Fruit fly (Drosophila melanogaster): ENCODE measurements around the gene pll.

Gene pll

DNA sequence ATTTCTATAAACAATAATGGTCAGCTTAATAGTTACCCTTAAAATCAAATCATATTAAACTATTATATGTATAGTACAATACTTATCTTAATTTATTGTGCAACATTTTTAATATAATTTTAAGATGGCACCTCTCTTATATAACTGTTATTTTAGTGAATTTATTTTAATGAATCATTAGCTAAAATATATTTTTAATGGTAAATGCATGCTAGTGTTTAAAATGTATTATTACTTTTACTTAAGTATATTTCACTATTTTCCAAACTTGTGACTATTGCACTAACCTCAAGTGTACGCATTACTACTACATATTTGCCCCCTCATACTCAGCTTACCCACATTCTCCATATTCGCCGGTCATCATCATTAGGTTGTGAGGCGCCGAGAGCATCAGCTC lies 6.7 kb downstream of the pll start (continued):
- peak; percentile 69 for TF ChIP-seq HLH3B (GFP tag; IDR thresholded peaks at IDR 0.05)
- peak; percentile 31; the same call in 1 of the 2 replicates for TF ChIP-seq CG4730 (GFP tag; IDR thresholded peaks at IDR 0.05)
- peak; percentile 61 for TF ChIP-seq HmgZ (tag; optimal IDR thresholded peaks at IDR 0.05)
- TF ChIP-seq ewg (GFP tag; optimal IDR thresholded peaks at IDR 0.05), result peak; percentile 54
- TF ChIP-seq CG6254 (GFP tag; optimal IDR thresholded peaks at IDR 0.05), result peak; percentile 65
- peak; percentile 79 for TF ChIP-seq lab (GFP tag; optimal IDR thresholded peaks at IDR 0.05)
- peak; percentile 86 for TF ChIP-seq CG7556 (GFP tag; optimal IDR thresholded peaks at IDR 0.05)
- TF ChIP-seq CG14050 (GFP tag; IDR thresholded peaks at IDR 0.05), result no peak; the same call in 2 of the 3 replicates
- TF ChIP-seq CG10654 (GFP tag; optimal IDR thresholded peaks at IDR 0.05), result peak; percentile 33
- peak; percentile 67 for TF ChIP-seq az2 (GFP tag; optimal IDR thresholded peaks at IDR 0.05)
- peak; percentile 92 for TF ChIP-seq nmo (GFP tag; optimal IDR thresholded peaks at IDR 0.05)
- no peak for TF ChIP-seq tx (GFP tag; optimal IDR thresholded peaks at IDR 0.05)
- TF ChIP-seq CG17361 (GFP tag; IDR thresholded peaks at IDR 0.05), result peak; percentile 94
- peak; percentile 61 for TF ChIP-seq tin (GFP tag; optimal IDR thresholded peaks at IDR 0.05)
- peak; percentile 30 for TF ChIP-seq Jarid2 (GFP tag; optimal IDR thresholded peaks at IDR 0.05)
- TF ChIP-seq D (optimal IDR thresholded peaks at IDR 0.05), result no peak
- TF ChIP-seq D (GFP tag; optimal IDR thresholded peaks at IDR 0.05), result peak; percentile 72
- TF ChIP-seq CG12155 (GFP tag; optimal IDR thresholded peaks at IDR 0.05), result peak; percentile 46
- TF ChIP-seq PHDP (tag; optimal IDR thresholded peaks at IDR 0.05), result peak; percentile 92
- peak; percentile 92 for TF ChIP-seq dmrt99B (tag; optimal IDR thresholded peaks at IDR 0.05)
- peak; percentile 74 for TF ChIP-seq kah (GFP tag; optimal IDR thresholded peaks at IDR 0.05)
- TF ChIP-seq lmd (GFP tag; IDR thresholded peaks at IDR 0.05), result peak; percentile 69
- TF ChIP-seq BtbVII (GFP tag; optimal IDR thresholded peaks at IDR 0.05), result peak; percentile 69
- TF ChIP-seq Hr3 (GFP tag; optimal IDR thresholded peaks at IDR 0.05), result peak; percentile 68
- peak; percentile 91 for TF ChIP-seq dmrt11E (tag; optimal IDR thresholded peaks at IDR 0.05)
- TF ChIP-seq CG10209 (GFP tag; optimal IDR thresholded peaks at IDR 0.05), result peak; percentile 78
- no peak for TF ChIP-seq CG11398 (GFP tag; optimal IDR thresholded peaks at IDR 0.05)
- TF ChIP-seq CkIIα-i1 (GFP tag; IDR thresholded peaks at IDR 0.05), result no peak
- TF ChIP-seq luna (GFP tag; optimal IDR thresholded peaks at IDR 0.05), result no peak
- peak; percentile 7 for TF ChIP-seq CG6683 (GFP tag; optimal IDR thresholded peaks at IDR 0.05)
- peak; percentile 75 for TF ChIP-seq CG12104 (GFP tag; optimal IDR thresholded peaks at IDR 0.05)
- TF ChIP-seq ara (GFP tag; IDR thresholded peaks at IDR 0.05), result no peak
- no peak for TF ChIP-seq CG7987 (GFP tag; optimal IDR thresholded peaks at IDR 0.05)
- no peak for TF ChIP-seq CG31365 (tag; optimal IDR thresholded peaks at IDR 0.05)
- no peak for TF ChIP-seq tio (GFP tag; optimal IDR thresholded peaks at IDR 0.05)
- TF ChIP-seq hth (optimal IDR thresholded peaks at IDR 0.05), result no peak
- no peak for TF ChIP-seq fd64A (GFP tag; optimal IDR thresholded peaks at IDR 0.05)
- TF ChIP-seq Camta (GFP tag; optimal IDR thresholded peaks at IDR 0.05), result no peak
- peak; percentile 14; the same call in 1 of the 2 replicates for TF ChIP-seq Atf6 (GFP tag; IDR thresholded peaks at IDR 0.05)
- peak; percentile 82 for TF ChIP-seq CG18599 (GFP tag; optimal IDR thresholded peaks at IDR 0.05)
- TF ChIP-seq CG31441 (GFP tag; IDR thresholded peaks at IDR 0.05), result peak; percentile 96
- peak; percentile 87 for TF ChIP-seq CG9727 (GFP tag; optimal IDR thresholded peaks at IDR 0.05)
- TF ChIP-seq CG15601 (tag; optimal IDR thresholded peaks at IDR 0.05), result peak; percentile 88
- no peak for TF ChIP-seq sima (GFP tag; optimal IDR thresholded peaks at IDR 0.05)
- TF ChIP-seq CG15514 (GFP tag; optimal IDR thresholded peaks at IDR 0.05), result peak; percentile 47
- TF ChIP-seq fd3F (GFP tag; optimal IDR thresholded peaks at IDR 0.05), result peak; percentile 64
- peak; percentile 82 for TF ChIP-seq sens (GFP tag)
- no peak for TF ChIP-seq Dref (GFP tag; IDR thresholded peaks at IDR 0.05)
- peak; percentile 89 for TF ChIP-seq CG10979 (tag; optimal IDR thresholded peaks at IDR 0.05)
- TF ChIP-seq CG3065 (GFP tag; optimal IDR thresholded peaks at IDR 0.05), result peak; percentile 12
- TF ChIP-seq shn (GFP tag; optimal IDR thresholded peaks at IDR 0.05), result no peak
- no peak for TF ChIP-seq YL-1 (GFP tag; optimal IDR thresholded peaks at IDR 0.05)

Measured in whole organism, embryonic.